Fruit fly (Drosophila melanogaster) whole organism, adult: ENCODE measurements around the gene Atg6.

Experiments used
- CG11617 ChIP-seq: fragments of 200-800 bp; sonication (Bioruptor generic); optimal IDR thresholded peaks from 2 replicates; lab custom pipeline; 2017; ENCODE audit warnings: mild to moderate bottlenecking, missing biosample characterization, missing genetic modification reagents, missing genetic modification characterization
- CG12768 ChIP-seq: fragments of 200-800 bp; sonication (Bioruptor generic); optimal IDR thresholded peaks from 2 replicates; lab custom pipeline; 2017; ENCODE audit warnings: missing biosample characterization, missing genetic modification characterization, mild to moderate bottlenecking, moderate library complexity, missing genetic modification reagents
- CG14711 ChIP-seq: fragments of 200-800 bp; sonication (Bioruptor generic); optimal IDR thresholded peaks from 2 replicates; lab custom pipeline; 2018; ENCODE audit warnings: missing biosample characterization, mild to moderate bottlenecking, missing genetic modification characterization, moderate library complexity
- CG1620 ChIP-seq: fragments of 200-800 bp; sonication (Bioruptor generic); optimal IDR thresholded peaks from 2 replicates; lab custom pipeline; 2016; ENCODE audit warnings: missing biosample characterization, missing genetic modification characterization
- CG33017 ChIP-seq: fragments of 200-800 bp; sonication (Bioruptor generic); optimal IDR thresholded peaks from 2 replicates; lab custom pipeline; 2018; ENCODE audit warnings: missing biosample characterization, mild to moderate bottlenecking, missing genetic modification characterization, moderate library complexity
- CG5204 ChIP-seq: fragments of 200-800 bp; sonication (Bioruptor generic); optimal IDR thresholded peaks from 2 replicates; lab custom pipeline; 2016; ENCODE audit warnings: missing biosample characterization, missing genetic modification characterization
- CG7045 ChIP-seq: fragments of 200-800 bp; sonication (Bioruptor generic); optimal IDR thresholded peaks from 2 replicates; lab custom pipeline; 2017; ENCODE audit warnings: missing biosample characterization, mild to moderate bottlenecking, missing genetic modification characterization
- CG7101 ChIP-seq: fragments of 200-800 bp; sonication (Bioruptor generic); optimal IDR thresholded peaks from 2 replicates; lab custom pipeline; 2018; ENCODE audit warnings: missing biosample characterization, mild to moderate bottlenecking, missing genetic modification characterization, moderate library complexity
- Clk ChIP-seq: fragments of 200-800 bp; sonication (Bioruptor generic); optimal IDR thresholded peaks from 2 replicates; lab custom pipeline; 2017; ENCODE audit warnings: missing biosample characterization, missing genetic modification characterization
- Crg-1 ChIP-seq: fragments of 200-800 bp; sonication (Bioruptor generic); optimal IDR thresholded peaks from 2 replicates; lab custom pipeline; 2016; ENCODE audit warnings: missing biosample characterization, missing genetic modification characterization
- Hr96 ChIP-seq: fragments of 200-800 bp; sonication (Bioruptor generic); optimal IDR thresholded peaks from 2 replicates; lab custom pipeline; 2016; ENCODE audit warnings: missing biosample characterization, missing genetic modification characterization
- Mnt ChIP-seq: fragments of 200-800 bp; sonication (Bioruptor generic); optimal IDR thresholded peaks from 2 replicates; lab custom pipeline; 2016; ENCODE audit warnings: missing biosample characterization, mild to moderate bottlenecking, missing genetic modification characterization
- bab1 ChIP-seq: fragments of 200-800 bp; sonication (Bioruptor generic); optimal IDR thresholded peaks from 3 replicates; lab custom pipeline; 2019; ENCODE audit warnings: missing biosample characterization, mild to moderate bottlenecking, missing genetic modification characterization, moderate library complexity
- cic ChIP-seq: fragments of 200-800 bp; sonication (Bioruptor generic); optimal IDR thresholded peaks from 2 replicates; lab custom pipeline; 2017; ENCODE audit warnings: missing biosample characterization, mild to moderate bottlenecking, missing genetic modification characterization, moderate library complexity
- cnc ChIP-seq, 2 experiments: fragments of >200 bp; optimal IDR thresholded peaks; 2 replicates each; lab custom pipeline; 2017
- kay ChIP-seq: fragments of 200-800 bp; sonication (Bioruptor generic); peaks from one replicate; lab custom pipeline; 2016; ENCODE audit warnings: missing biosample characterization, missing genetic modification characterization, borderline replicate concordance
- ovo ChIP-seq: fragments of 200-800 bp; sonication (Bioruptor generic); optimal IDR thresholded peaks from 2 replicates; lab custom pipeline; 2016; ENCODE audit warnings: missing biosample characterization, missing genetic modification characterization
- pad ChIP-seq: fragments of 200-800 bp; sonication (Bioruptor generic); optimal IDR thresholded peaks from 3 replicates; lab custom pipeline; 2017; ENCODE audit warnings: missing biosample characterization, missing genetic modification characterization, mild to moderate bottlenecking, moderate library complexity, missing genetic modification reagents
- tj ChIP-seq: fragments of 200-800 bp; sonication (Bioruptor generic); optimal IDR thresholded peaks from 3 replicates; lab custom pipeline; 2017; ENCODE audit warnings: missing biosample characterization, mild to moderate bottlenecking, missing genetic modification characterization, moderate library complexity
- toe ChIP-seq: fragments of 200-800 bp; sonication (Bioruptor generic); optimal IDR thresholded peaks from 2 replicates; lab custom pipeline; 2016; ENCODE audit warnings: missing biosample characterization, missing genetic modification characterization

Gene Atg6

DNA sequence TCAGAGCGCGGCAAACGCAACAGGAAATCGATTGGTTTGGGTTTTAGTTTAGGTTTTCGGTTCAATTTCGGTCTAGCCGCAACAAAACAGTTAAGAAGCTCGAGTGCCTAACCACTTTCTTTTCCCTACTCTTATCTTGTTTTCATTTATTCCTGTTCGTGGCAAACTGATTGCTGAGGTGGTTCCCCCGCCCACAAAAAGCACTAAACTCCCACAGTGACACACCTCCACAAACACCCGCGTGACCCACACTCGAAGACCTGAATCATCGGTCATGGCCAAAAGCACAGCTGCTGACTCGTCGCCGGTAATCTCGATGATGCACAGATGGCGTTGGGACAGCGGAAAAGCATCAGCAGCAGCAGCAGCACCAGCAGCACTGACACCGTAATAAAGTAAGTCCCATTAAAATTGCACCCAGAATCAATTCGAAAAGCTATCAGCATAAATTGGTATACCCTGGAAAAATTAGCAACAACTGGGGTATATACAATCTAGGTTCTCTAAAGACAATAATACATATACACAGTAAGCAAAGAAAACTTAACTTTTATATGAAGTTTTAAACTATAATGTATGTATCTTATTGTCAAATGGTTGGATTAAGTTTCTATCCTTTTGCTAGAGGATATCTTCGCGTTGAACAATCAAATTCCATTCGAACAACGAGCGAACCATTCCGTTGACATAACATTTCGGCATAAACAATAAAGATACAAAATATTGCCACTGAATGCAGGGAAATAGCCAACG, 24.7 kb downstream of the Atg6 start:
- TF ChIP-seq ovo (GFP tag; lab: Kevin White, UChicago) = no peak
- TF ChIP-seq CG5204 = no peak
- TF ChIP-seq tj (GFP tag; lab: Kevin White, UChicago) = no peak
- no peak for TF ChIP-seq pad (GFP tag; lab: Kevin White, UChicago)
- TF ChIP-seq bab1 (GFP tag; lab: Kevin White, UChicago) = no peak
- TF ChIP-seq CG12768 (GFP tag; lab: Kevin White, UChicago) = no peak
- TF ChIP-seq cic (GFP tag; lab: Kevin White, UChicago) = no peak
- no peak for TF ChIP-seq CG7045
- TF ChIP-seq CG1620 (GFP tag; lab: Kevin White, UChicago) = no peak
- no peak for TF ChIP-seq CG7101
- no peak for TF ChIP-seq CG14711 (tag; lab: Kevin White, UChicago)
- TF ChIP-seq toe (GFP tag; lab: Kevin White, UChicago) = no peak

DNA sequence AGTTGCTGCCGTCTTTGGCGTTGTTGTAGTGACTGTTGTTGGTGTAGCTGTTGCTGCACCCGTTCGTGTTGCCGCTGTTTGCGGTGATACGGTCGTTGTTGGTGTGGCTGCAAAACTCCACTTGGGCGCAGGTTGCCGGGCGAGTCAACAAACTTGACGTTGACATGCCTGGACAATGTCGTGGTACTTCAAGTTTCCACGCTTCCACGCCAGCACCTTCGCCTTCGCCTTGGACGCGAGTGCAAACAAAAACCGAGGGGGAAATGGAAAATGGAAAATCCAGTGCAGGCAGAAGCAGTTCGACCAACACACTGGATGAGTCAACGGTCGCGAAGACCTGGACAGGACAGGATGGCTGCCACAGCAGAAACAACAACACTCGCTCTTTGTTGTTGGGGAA, 25.9 kb downstream of the Atg6 start:
- TF ChIP-seq kay (peak; percentile 29), Clk (GFP tag; lab: Kevin White, UChicago) (no peak), toe (GFP tag; lab: Kevin White, UChicago) (no peak), CG7045 (no peak), CG11617 (no peak)

DNA sequence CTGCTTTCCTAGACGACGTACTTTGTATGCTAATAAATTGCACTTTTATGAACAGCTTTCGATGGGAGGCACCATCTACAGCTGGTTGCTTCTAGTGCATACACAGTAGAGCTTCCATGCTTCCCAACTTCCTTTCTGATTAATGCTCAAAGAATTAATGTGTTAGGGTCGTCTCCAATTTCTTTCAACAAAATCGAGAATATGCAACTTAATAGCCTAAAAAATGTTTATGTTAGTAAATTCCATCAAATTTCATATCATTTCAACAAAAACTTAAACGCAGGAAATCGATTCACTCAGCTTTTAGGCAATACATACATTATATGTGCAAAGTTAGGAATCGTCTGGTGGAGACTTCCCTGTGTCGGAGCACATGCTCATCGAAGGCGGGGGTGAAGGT, 26.5 kb downstream of the Atg6 start:
- TF ChIP-seq kay = no peak
- TF ChIP-seq CG7045 = no peak
- TF ChIP-seq CG33017 (tag; lab: Kevin White, UChicago) = no peak
- TF ChIP-seq ovo (GFP tag; lab: Kevin White, UChicago) = no peak
- no peak for TF ChIP-seq CG12768 (GFP tag; lab: Kevin White, UChicago)
- TF ChIP-seq cic (GFP tag; lab: Kevin White, UChicago) = no peak
- no peak for TF ChIP-seq CG7101
- TF ChIP-seq Mnt (GFP tag; lab: Kevin White, UChicago) = no peak
- no peak for TF ChIP-seq CG11617
- no peak for TF ChIP-seq bab1 (GFP tag; lab: Kevin White, UChicago)
- no peak for TF ChIP-seq CG5204
- TF ChIP-seq pad (GFP tag; lab: Kevin White, UChicago) = no peak
- no peak for TF ChIP-seq CG14711 (tag; lab: Kevin White, UChicago)

DNA sequence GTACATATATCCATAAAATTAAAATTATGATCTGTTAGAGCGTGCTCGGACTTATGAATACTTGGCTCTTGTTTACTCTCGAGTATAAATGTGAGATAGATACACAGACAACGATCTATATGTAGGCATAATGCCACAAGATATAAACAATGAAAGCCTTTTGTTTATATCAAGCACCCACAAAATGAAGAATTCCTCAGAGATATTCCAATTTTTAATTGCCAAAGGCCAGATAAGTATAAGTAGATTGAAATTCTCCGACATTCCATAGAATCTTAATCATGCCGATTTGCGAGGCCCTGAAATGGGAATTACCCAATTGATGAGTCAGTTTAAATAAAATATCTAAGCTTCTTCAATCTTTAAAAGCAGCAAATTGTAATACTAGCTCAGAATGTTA, 28.7 kb downstream of the Atg6 start:
- no peak for TF ChIP-seq CG7045
- TF ChIP-seq cic (GFP tag; lab: Kevin White, UChicago) = no peak
- no peak for TF ChIP-seq Clk (GFP tag; lab: Kevin White, UChicago)
- TF ChIP-seq CG33017 (tag; lab: Kevin White, UChicago) = no peak
- TF ChIP-seq cnc (optimal IDR thresholded peaks at IDR 0.05; lab: Kevin White, UChicago) = no peak
- no peak for TF ChIP-seq CG7101
- no peak for TF ChIP-seq Hr96 (GFP tag; lab: Kevin White, UChicago)

DNA sequence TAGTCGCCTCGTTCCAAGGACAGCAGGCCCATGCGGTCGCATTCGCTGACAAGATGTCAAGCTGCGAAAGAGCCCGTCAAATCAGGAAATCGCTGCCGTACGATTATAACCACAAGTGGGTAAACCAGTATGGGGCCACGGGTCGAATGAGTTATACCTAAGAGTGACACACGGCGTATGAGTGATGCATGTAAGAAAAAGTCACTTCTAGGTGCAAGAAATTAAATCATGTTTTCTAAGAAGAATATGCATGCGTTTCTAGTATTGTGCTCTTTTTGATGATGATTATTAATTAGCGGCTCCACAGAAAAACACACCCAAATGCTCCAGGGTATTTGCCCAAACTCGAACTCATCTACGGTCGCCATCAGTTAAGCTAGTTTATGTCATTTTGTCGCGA, 32.9 kb downstream of the Atg6 start:
- TF ChIP-seq toe (GFP tag; lab: Kevin White, UChicago) (no peak), CG7101 (no peak), bab1 (GFP tag; lab: Kevin White, UChicago) (no peak), Clk (GFP tag; lab: Kevin White, UChicago) (no peak), cic (GFP tag; lab: Kevin White, UChicago) (no peak), Hr96 (GFP tag; lab: Kevin White, UChicago) (no peak), CG14711 (tag; lab: Kevin White, UChicago) (no peak), pad (GFP tag; lab: Kevin White, UChicago) (no peak), Crg-1 (GFP tag; lab: Kevin White, UChicago) (no peak), CG33017 (tag; lab: Kevin White, UChicago) (no peak), tj (GFP tag; lab: Kevin White, UChicago) (no peak), CG5204 (no peak), CG1620 (GFP tag; lab: Kevin White, UChicago) (no peak)

DNA sequence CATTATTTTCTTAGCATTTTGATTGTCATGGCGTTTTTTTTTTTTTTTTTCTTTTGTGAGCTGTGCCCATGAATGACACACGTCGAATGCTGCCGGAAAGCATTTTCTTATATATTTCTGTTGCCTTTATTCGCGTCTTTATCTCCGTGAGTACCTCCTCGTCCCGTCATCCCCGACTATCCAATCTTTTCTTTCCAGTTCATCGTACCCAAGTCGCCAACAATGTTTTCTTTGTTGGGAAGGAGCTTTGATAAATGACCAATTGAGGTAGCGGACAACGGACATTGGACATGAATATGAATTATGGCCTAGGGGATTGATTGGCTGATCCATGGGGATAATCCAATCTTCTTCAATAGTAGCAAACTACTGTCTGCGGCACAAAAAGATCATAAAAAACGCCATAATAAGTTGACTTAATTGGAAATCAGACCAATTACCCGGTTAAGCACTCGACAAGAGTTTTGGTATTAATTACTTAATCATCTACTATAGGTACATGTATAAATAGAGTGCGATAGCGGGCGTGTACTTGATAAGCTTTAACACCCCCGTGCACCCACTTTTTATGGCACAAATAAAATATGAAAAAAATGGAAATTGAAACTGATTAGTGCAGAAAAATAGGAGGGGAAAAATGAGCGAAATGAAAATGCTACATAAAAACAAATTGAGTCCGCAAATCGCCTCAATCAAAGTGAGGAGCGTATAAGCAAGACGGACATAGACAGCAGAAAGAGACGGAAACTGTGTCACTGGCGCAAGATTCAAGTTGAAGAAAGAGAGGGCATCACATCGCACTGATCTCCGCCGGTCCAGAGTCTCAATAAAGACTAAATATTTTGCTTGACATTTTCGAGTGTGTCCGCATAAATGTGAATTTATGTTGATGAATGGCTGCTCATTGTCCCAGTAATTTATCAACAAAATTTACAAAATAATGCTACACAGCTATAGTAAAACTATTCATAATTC, 34.4 kb downstream of the Atg6 start:
- TF ChIP-seq CG7045 (peak; percentile 33), cnc (optimal IDR thresholded peaks at IDR 0.05; lab: Kevin White, UChicago) (no peak), ovo (GFP tag; lab: Kevin White, UChicago) (no peak), CG7101 (no peak), CG33017 (tag; lab: Kevin White, UChicago) (no peak), Crg-1 (GFP tag; lab: Kevin White, UChicago) (no peak), toe (GFP tag; lab: Kevin White, UChicago) (no peak), Hr96 (GFP tag; lab: Kevin White, UChicago) (no peak), CG11617 (no peak), pad (GFP tag; lab: Kevin White, UChicago) (peak; percentile 94), Mnt (GFP tag; lab: Kevin White, UChicago) (no peak), tj (GFP tag; lab: Kevin White, UChicago) (no peak), Clk (GFP tag; lab: Kevin White, UChicago) (no peak), kay (peak; percentile 77), CG5204 (no peak), CG1620 (GFP tag; lab: Kevin White, UChicago) (no peak), CG12768 (GFP tag; lab: Kevin White, UChicago) (peak; percentile 64), cic (GFP tag; lab: Kevin White, UChicago) (peak; percentile 44), bab1 (GFP tag; lab: Kevin White, UChicago) (no peak), CG14711 (tag; lab: Kevin White, UChicago) (peak; percentile 7)
